Worm (Caenorhabditis elegans): ENCODE results near the gene pho-7.

The pho-7 gene

DNA sequence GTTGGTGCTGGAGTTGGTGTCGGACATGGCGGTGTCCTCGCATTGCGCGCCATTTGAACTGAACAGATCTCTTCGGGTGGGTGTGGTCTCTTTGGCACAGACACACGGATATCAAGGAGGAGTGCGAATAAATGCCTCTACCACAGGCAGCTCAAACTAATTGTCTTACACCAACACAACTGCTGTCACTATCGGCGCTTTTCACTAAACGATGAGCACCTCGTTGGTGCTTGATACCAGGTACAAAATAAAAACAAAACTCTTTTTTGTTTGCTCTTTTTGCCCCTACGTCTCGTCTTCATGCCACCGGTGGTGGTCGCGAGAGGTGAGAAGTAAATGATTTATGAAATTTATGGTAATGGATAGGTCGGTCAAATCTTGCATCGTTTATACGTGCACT lies 30.4 kb downstream of the pho-7 start, which contains the start of gene F47B10.8:
F47B10.8 (minus strand) TSS at position 101 of the 400 bp plus-strand sequence.
- peak in 1 of 2 experiments; percentile 4 for TF ChIP-seq daf-16 (GFP tag; optimal IDR thresholded peaks at IDR 0.05)
- TF ChIP-seq daf-16 (tag; optimal IDR thresholded peaks at IDR 0.05) = no peak
- TF ChIP-seq aha-1 (tag) = peak; percentile 8
- no peak for TF ChIP-seq zfp-2 (tag; optimal IDR thresholded peaks at IDR 0.05)
- no peak for TF ChIP-seq vab-7 (GFP tag; IDR thresholded peaks at IDR 0.05)
- no peak for TF ChIP-seq set-16 (GFP tag; IDR thresholded peaks at IDR 0.05)
- no peak for TF ChIP-seq spr-3 (GFP tag; optimal IDR thresholded peaks at IDR 0.05)
- TF ChIP-seq skn-1 (tag; optimal IDR thresholded peaks at IDR 0.05) = no peak
- no peak for TF ChIP-seq zfp-3 (GFP tag; conservative IDR thresholded peaks at IDR 0.05)
- TF ChIP-seq nhr-237 (tag; optimal IDR thresholded peaks at IDR 0.05) = no peak
- no peak for TF ChIP-seq tag-97 (GFP tag; IDR thresholded peaks at IDR 0.05)
- no peak for TF ChIP-seq rbr-2 (tag; optimal IDR thresholded peaks at IDR 0.05)
- TF ChIP-seq ceh-32 (tag; optimal IDR thresholded peaks at IDR 0.05; ENCODE audit: poor library complexity) = no peak
- no peak for TF ChIP-seq dpl-1 (GFP tag; optimal IDR thresholded peaks at IDR 0.05)

DNA sequence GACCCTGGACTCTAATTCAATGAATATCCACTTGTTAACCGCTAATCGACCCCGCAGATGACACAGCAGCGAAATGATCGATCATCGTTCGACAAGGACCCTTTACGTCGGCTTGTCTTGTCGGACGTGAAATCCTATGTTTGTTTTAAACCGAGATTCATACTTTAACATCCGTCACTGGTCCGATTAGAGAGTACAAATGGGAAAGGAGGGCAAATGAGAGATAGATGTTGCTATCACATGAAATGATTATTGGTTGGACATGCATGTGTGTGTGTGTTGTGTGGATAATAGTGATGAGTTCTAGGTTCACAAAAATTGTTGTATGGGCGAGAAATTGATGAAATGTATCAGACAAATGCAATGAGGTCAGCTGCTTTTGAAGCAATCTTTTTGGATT lies 31.5 kb downstream of the pho-7 start:
- TF ChIP-seq unc-62 (GFP tag; optimal IDR thresholded peaks at IDR 0.05 in 1 of 2) = peak in 1 of 2 experiments; percentile 96
- TF ChIP-seq unc-62 (tag; optimal IDR thresholded peaks at IDR 0.05) = no peak
- peak; percentile 34 for TF ChIP-seq nhr-11 (tag; optimal IDR thresholded peaks at IDR 0.05)
- TF ChIP-seq spr-3 (GFP tag; optimal IDR thresholded peaks at IDR 0.05) = no peak
- TF ChIP-seq hlh-11 (tag; optimal IDR thresholded peaks at IDR 0.05) = peak; percentile 2
- no peak for TF ChIP-seq daf-12 (tag; optimal IDR thresholded peaks at IDR 0.05)

DNA sequence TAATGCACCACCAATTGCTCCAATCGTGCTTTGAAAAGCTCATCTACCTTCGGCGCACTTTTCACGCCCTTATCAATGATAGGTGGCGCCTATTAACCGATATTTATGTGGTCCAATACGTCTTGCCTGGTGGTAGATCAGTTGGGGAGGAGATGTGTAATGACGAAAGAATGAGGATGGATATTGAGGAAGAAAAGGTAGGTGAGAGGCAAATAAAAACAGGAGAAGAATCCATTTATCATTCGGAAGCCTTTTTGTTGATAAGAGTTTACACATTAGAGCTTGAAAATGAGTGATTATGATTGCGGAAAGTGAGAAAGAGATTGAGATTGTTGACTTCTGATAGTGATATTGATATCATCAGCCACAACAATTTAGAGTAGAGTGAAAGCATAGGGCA lies 33.7 kb downstream of the pho-7 start:
- TF ChIP-seq daf-16 (GFP tag; optimal IDR thresholded peaks at IDR 0.05) (peak in 1 of 2 experiments; percentile 64), daf-16 (tag; optimal IDR thresholded peaks at IDR 0.05) (no peak), zfp-2 (tag; optimal IDR thresholded peaks at IDR 0.05) (no peak)

DNA sequence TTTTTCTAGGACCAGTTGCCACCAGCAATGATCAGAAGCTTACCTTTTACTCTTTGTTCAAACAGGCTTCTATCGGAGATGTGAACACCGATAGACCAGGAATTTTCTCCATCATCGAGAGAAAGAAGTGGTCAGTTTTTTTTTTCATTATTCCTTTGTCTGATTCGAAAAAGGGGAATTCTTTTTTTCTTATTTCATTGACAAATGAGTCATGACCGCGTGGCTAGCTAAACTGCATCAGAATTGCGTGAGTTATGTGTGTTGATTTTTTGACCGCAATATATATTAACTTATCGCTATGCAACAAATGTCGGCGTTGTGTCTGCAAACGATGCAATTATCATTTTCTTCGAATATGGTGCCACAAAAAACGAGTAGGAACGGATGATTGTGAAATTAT lies 37.7 kb downstream of the pho-7 start:
- TF ChIP-seq cey-2 (tag; optimal IDR thresholded peaks at IDR 0.05; ENCODE audit: borderline replicate concordance, insufficient read depth) = no peak
- TF ChIP-seq tra-1 (GFP tag; IDR thresholded peaks at IDR 0.05) = no peak
- TF ChIP-seq php-3 (GFP tag; IDR thresholded peaks at IDR 0.05) = no peak
- no peak for TF ChIP-seq daf-19 (GFP tag; conservative IDR thresholded peaks at IDR 0.05)
- TF ChIP-seq jun-1 (tag; optimal IDR thresholded peaks at IDR 0.05) = no peak
- TF ChIP-seq nhr-48 (tag; optimal IDR thresholded peaks at IDR 0.05) = peak; percentile 53
- TF ChIP-seq D1046.2 (GFP tag; IDR thresholded peaks at IDR 0.05) = no peak
- TF ChIP-seq attf-4 (tag; optimal IDR thresholded peaks at IDR 0.05) = no peak
- TF ChIP-seq daf-12 (tag; optimal IDR thresholded peaks at IDR 0.05) = no peak
- peak; percentile 32; the same call in 1 of the 2 replicates for TF ChIP-seq dmd-6 (GFP tag; IDR thresholded peaks at IDR 0.05)
- no peak for TF ChIP-seq mep-1 (tag; optimal IDR thresholded peaks at IDR 0.05)
- TF ChIP-seq ctbp-1 (GFP tag; IDR thresholded peaks at IDR 0.05) = no peak
- TF ChIP-seq F10B5.3 (tag; optimal IDR thresholded peaks at IDR 0.05) = no peak
- TF ChIP-seq ztf-11 (tag; optimal IDR thresholded peaks at IDR 0.05) = no peak
- no peak for TF ChIP-seq daf-8 (GFP tag; IDR thresholded peaks at IDR 0.05)
- TF ChIP-seq nhr-41 (GFP tag; IDR thresholded peaks at IDR 0.05) = no peak
- TF ChIP-seq ZK337.2 (GFP tag; IDR thresholded peaks at IDR 0.05) = no peak
- no peak for TF ChIP-seq lin-38 (GFP tag; IDR thresholded peaks at IDR 0.05)
- no peak for TF ChIP-seq fkh-10 (GFP tag; optimal IDR thresholded peaks at IDR 0.05)
- no peak for TF ChIP-seq set-16 (GFP tag; IDR thresholded peaks at IDR 0.05)
- no peak for TF ChIP-seq nhr-25 (tag; optimal IDR thresholded peaks at IDR 0.05; ENCODE audit: borderline replicate concordance, insufficient read depth)
- TF ChIP-seq Y5F2A.4 (GFP tag; optimal IDR thresholded peaks at IDR 0.05) = no peak
- TF ChIP-seq mxl-3 (GFP tag; optimal IDR thresholded peaks at IDR 0.05) = peak; percentile 33
- peak in 1 of 2 experiments; percentile 77 for TF ChIP-seq mdl-1 (tag; optimal IDR thresholded peaks at IDR 0.05)
- TF ChIP-seq ztf-7 (tag; optimal IDR thresholded peaks at IDR 0.05) = no peak
- TF ChIP-seq Y48G9A.11 (GFP tag; IDR thresholded peaks at IDR 0.05) = no peak
- no peak for TF ChIP-seq hif-1 (tag; optimal IDR thresholded peaks at IDR 0.05)
- no peak for TF ChIP-seq spr-3 (GFP tag; optimal IDR thresholded peaks at IDR 0.05)
- TF ChIP-seq pha-4 (GFP tag; IDR thresholded peaks at IDR 0.05) = no peak
- TF ChIP-seq pha-4 (tag; optimal IDR thresholded peaks at IDR 0.05) = no peak
- no peak for TF ChIP-seq nhr-42 (GFP tag; IDR thresholded peaks at IDR 0.05)

All from whole organism, L4 larva.